Worm (Caenorhabditis elegans) whole organism, L4 larva: Measurements from ENCODE around the gene vars-1.

ENCODE experiments used
- D1046.2 ChIP-seq: fragments of 200-800 bp; sonication (Bioruptor generic); IDR thresholded peaks from 2 replicates; pipeline ENCODE4 v1.3.6; 2022; ENCODE audit warnings: missing genetic modification characterization, missing compliant biosample characterization
- F26F4.8 ChIP-seq: fragments of 200-800 bp; sonication (Bioruptor generic); conservative IDR thresholded peaks from 2 replicates; pipeline ENCODE4 v1.3.6; 2022; ENCODE audit warnings: missing genetic modification characterization, missing compliant biosample characterization
- R02D3.7 ChIP-seq: fragments of 150-350 bp; sonication (generic microtip); optimal IDR thresholded peaks from 3 replicates; lab custom pipeline; 2014; ENCODE audit warnings: missing biosample characterization, missing genetic modification characterization
- Y105C5A.15 ChIP-seq: fragments of 200-800 bp; sonication (Bioruptor generic); IDR thresholded peaks from 2 replicates; pipeline ENCODE4 v1.3.6; 2022; ENCODE audit warnings: missing genetic modification characterization, missing compliant biosample characterization
- Y75B8A.6 ChIP-seq: fragments of 200-800 bp; sonication (Bioruptor generic); IDR thresholded peaks from 2 replicates; pipeline ENCODE4 v1.3.6; 2022; ENCODE audit warnings: missing genetic modification reagents, missing genetic modification characterization, missing compliant biosample characterization
- aha-1 ChIP-seq: fragments of 150-350 bp; peaks from one replicate; lab custom pipeline; 2014; ENCODE audit warnings: missing biosample characterization, missing genetic modification characterization
- aly-2 ChIP-seq: sonication (generic microtip); optimal IDR thresholded peaks from 2 replicates; lab custom pipeline; 2018; ENCODE audit warnings: missing biosample characterization, missing genetic modification characterization
- ama-1 ChIP-seq: fragments of 150-350 bp; optimal IDR thresholded peaks from 2 replicates; lab custom pipeline; 2014; ENCODE audit warnings: inconsistent platforms, mixed read lengths
- arid-1 ChIP-seq: fragments of 200-800 bp; sonication (Bioruptor generic); conservative IDR thresholded peaks from 2 replicates; pipeline ENCODE4 v1.3.6; 2022; ENCODE audit warnings: missing genetic modification reagents, missing genetic modification characterization, missing compliant biosample characterization
- ceh-20 ChIP-seq: fragments of 200-800 bp; sonication (Bioruptor generic); IDR thresholded peaks from 2 replicates; pipeline ENCODE4 v1.3.6; 2022; ENCODE audit warnings: missing genetic modification reagents, missing genetic modification characterization, missing compliant biosample characterization
- ceh-28 ChIP-seq: fragments of 150-350 bp; optimal IDR thresholded peaks from 2 replicates; lab custom pipeline; 2014; ENCODE audit warnings: missing biosample characterization, missing genetic modification reagents, missing genetic modification characterization
- ctbp-1 ChIP-seq: fragments of 200-800 bp; sonication (Bioruptor generic); IDR thresholded peaks from 2 replicates; pipeline ENCODE4 v1.3.6; 2022; ENCODE audit warnings: missing genetic modification reagents, missing genetic modification characterization, missing compliant biosample characterization
- daf-12 ChIP-seq: fragments of 150-350 bp; optimal IDR thresholded peaks from 2 replicates; lab custom pipeline; 2014; ENCODE audit warnings: missing biosample characterization, missing genetic modification reagents, missing genetic modification characterization
- dmd-6 ChIP-seq: fragments of 200-800 bp; sonication (Bioruptor generic); IDR thresholded peaks from 2 replicates; pipeline ENCODE4 v1.3.6; 2022; ENCODE audit warnings: missing genetic modification reagents, missing genetic modification characterization, missing compliant biosample characterization
- dmd-8 ChIP-seq: fragments of 200-800 bp; sonication (Bioruptor generic); IDR thresholded peaks from 2 replicates; pipeline ENCODE4 v1.3.6; 2022; ENCODE audit warnings: missing genetic modification characterization, missing compliant biosample characterization
- dve-1 ChIP-seq: sonication (generic microtip); optimal IDR thresholded peaks from 2 replicates; lab custom pipeline; 2017; ENCODE audit warnings: antibody characterized with exemption, mild to moderate bottlenecking, missing genetic modification characterization, missing compliant biosample characterization; ENCODE audit not compliant: insufficient read depth
- egl-43 ChIP-seq: fragments of 200-800 bp; sonication (Bioruptor generic); IDR thresholded peaks from 2 replicates; pipeline ENCODE4 v1.3.6; 2022; ENCODE audit warnings: missing genetic modification reagents, missing genetic modification characterization, missing compliant biosample characterization
- fos-1 ChIP-seq: fragments of 150-350 bp; optimal IDR thresholded peaks from 2 replicates; lab custom pipeline; 2014; ENCODE audit warnings: missing biosample characterization, missing genetic modification characterization
- gei-8 ChIP-seq: fragments of 200-800 bp; sonication (Bioruptor generic); optimal IDR thresholded peaks from 2 replicates; lab custom pipeline; 2018; ENCODE audit warnings: mild to moderate bottlenecking, missing genetic modification characterization, missing compliant biosample characterization
- hif-1 ChIP-seq, 2 experiments: sonication (generic microtip); optimal IDR thresholded peaks; 2 replicates each; lab custom pipeline; 2016 to 2017; ENCODE audit warnings: missing compliant biosample characterization in 2 of 2, missing genetic modification characterization in 2 of 2, missing genetic modification reagents in 2 of 2, missing genotype in 2 of 2, mild to moderate bottlenecking in 1 of 2
- hlh-30 ChIP-seq: sonication (generic microtip); optimal IDR thresholded peaks from 2 replicates; lab custom pipeline; 2017; ENCODE audit warnings: antibody characterized with exemption, mild to moderate bottlenecking, missing genetic modification characterization, missing compliant biosample characterization; ENCODE audit not compliant: insufficient read depth
- jun-1 ChIP-seq: fragments of 150-350 bp; optimal IDR thresholded peaks from 2 replicates; lab custom pipeline; 2014; ENCODE audit warnings: missing biosample characterization, missing genetic modification reagents, missing genetic modification characterization
- lin-29 ChIP-seq: fragments of 200-800 bp; sonication (Bioruptor generic); IDR thresholded peaks from 2 replicates; pipeline ENCODE4 v1.3.6; 2022; ENCODE audit warnings: missing genetic modification reagents, missing genetic modification characterization, missing compliant biosample characterization
- lir-3 ChIP-seq: sonication (generic microtip); optimal IDR thresholded peaks from 2 replicates; lab custom pipeline; 2016; ENCODE audit warnings: mild to moderate bottlenecking, missing genetic modification characterization, missing compliant biosample characterization
- lsy-2 ChIP-seq, 2 experiments: fragments of 150-350 bp in 1 of 2; sonication (generic microtip) in 1 of 2; optimal IDR thresholded peaks; 2 replicates each; lab custom pipeline; 2014 to 2017; ENCODE audit warnings: missing biosample characterization in 2 of 2, missing genetic modification characterization in 2 of 2
- madf-5 ChIP-seq, 2 experiments: fragments of 200-800 bp; sonication (Bioruptor generic); IDR thresholded peaks; 2 replicates each; pipeline ENCODE4 v1.3.6; 2022; ENCODE audit warnings: missing compliant biosample characterization in 2 of 2, missing genetic modification characterization in 2 of 2
- mep-1 ChIP-seq: fragments of 150-350 bp; sonication (generic microtip); optimal IDR thresholded peaks from 3 replicates; lab custom pipeline; 2014; ENCODE audit warnings: missing biosample characterization, missing genetic modification characterization
- mes-2 ChIP-seq: sonication (generic microtip); optimal IDR thresholded peaks from 2 replicates; lab custom pipeline; 2016; ENCODE audit warnings: missing genotype, mild to moderate bottlenecking, missing genetic modification characterization, missing compliant biosample characterization; ENCODE audit not compliant: poor library complexity, severe bottlenecking
- mxl-2 ChIP-seq: fragments of 200-800 bp; sonication (Bioruptor generic); conservative IDR thresholded peaks from 2 replicates; pipeline ENCODE4 v1.3.6; 2022; ENCODE audit warnings: missing genetic modification reagents, missing genetic modification characterization, missing compliant biosample characterization
- mxl-3 ChIP-seq: fragments of 200-800 bp; sonication (Bioruptor generic); optimal IDR thresholded peaks from 2 replicates; lab custom pipeline; 2018; ENCODE audit warnings: mild to moderate bottlenecking, missing genetic modification characterization, missing compliant biosample characterization
- nhr-237 ChIP-seq: sonication (generic microtip); optimal IDR thresholded peaks from 2 replicates; lab custom pipeline; 2017; ENCODE audit warnings: missing biosample characterization, missing genetic modification characterization
- nhr-28 ChIP-seq: fragments of 150-350 bp; optimal IDR thresholded peaks from 2 replicates; lab custom pipeline; 2014; ENCODE audit warnings: missing biosample characterization, missing genetic modification characterization
- nhr-41 ChIP-seq: fragments of 200-800 bp; sonication (Bioruptor generic); IDR thresholded peaks from 2 replicates; pipeline ENCODE4 v1.3.6; 2022; ENCODE audit warnings: missing genetic modification reagents, missing genetic modification characterization, missing compliant biosample characterization
- nhr-48 ChIP-seq: sonication (generic microtip); optimal IDR thresholded peaks from 2 replicates; lab custom pipeline; 2016; ENCODE audit warnings: mild to moderate bottlenecking, missing genetic modification characterization, missing compliant biosample characterization
- nhr-6 ChIP-seq: fragments of 150-350 bp; optimal IDR thresholded peaks from 2 replicates; lab custom pipeline; 2014; ENCODE audit warnings: missing biosample characterization, missing genetic modification characterization
- nhr-77 ChIP-seq: fragments of 150-350 bp; optimal IDR thresholded peaks from 2 replicates; lab custom pipeline; 2014; ENCODE audit warnings: missing biosample characterization, missing genetic modification characterization
- pha-4 ChIP-seq, 2 experiments: fragments of 150-350 bp in 1 of 2; fragments of 200-800 bp in 1 of 2; sonication (Bioruptor generic) in 1 of 2; IDR thresholded peaks in 1 of 2; optimal IDR thresholded peaks in 1 of 2; 2 replicates each; pipeline versions ENCODE4 v1.3.6 to Lab custom; 2014 to 2022; ENCODE audit warnings: missing genetic modification characterization in 2 of 2, missing genetic modification reagents in 2 of 2, missing biosample characterization in 1 of 2, missing compliant biosample characterization in 1 of 2
- saeg-2 ChIP-seq: fragments of 200-800 bp; sonication (Bioruptor generic); IDR thresholded peaks from 2 replicates; pipeline ENCODE4 v1.3.6; 2022; ENCODE audit warnings: missing genetic modification reagents, missing genetic modification characterization, missing compliant biosample characterization
- snpc-4 ChIP-seq: fragments of 150-350 bp; optimal IDR thresholded peaks from 2 replicates; lab custom pipeline; 2014; ENCODE audit warnings: missing biosample characterization, missing genetic modification characterization
- spr-3 ChIP-seq: fragments of 200-800 bp; sonication (Bioruptor generic); optimal IDR thresholded peaks from 2 replicates; lab custom pipeline; 2018; ENCODE audit warnings: mild to moderate bottlenecking, missing genetic modification characterization, missing compliant biosample characterization
- tag-97 ChIP-seq: fragments of 200-800 bp; sonication (Bioruptor generic); IDR thresholded peaks from 2 replicates; pipeline ENCODE4 v1.3.6; 2022; ENCODE audit warnings: missing genetic modification characterization, missing compliant biosample characterization
- tra-1 ChIP-seq: fragments of 200-800 bp; sonication (Bioruptor generic); IDR thresholded peaks from 2 replicates; pipeline ENCODE4 v1.3.6; 2022; ENCODE audit warnings: missing genetic modification reagents, missing genetic modification characterization, missing compliant biosample characterization
- vab-7 ChIP-seq: fragments of 200-800 bp; sonication (Bioruptor generic); IDR thresholded peaks from 2 replicates; pipeline ENCODE4 v1.3.6; 2022; ENCODE audit warnings: missing genetic modification reagents, missing genetic modification characterization, missing compliant biosample characterization
- zag-1 ChIP-seq: fragments of 150-350 bp; optimal IDR thresholded peaks from 2 replicates; lab custom pipeline; 2014; ENCODE audit warnings: missing biosample characterization, missing genetic modification characterization
- zfp-2 ChIP-seq: sonication (generic microtip); optimal IDR thresholded peaks from 2 replicates; lab custom pipeline; 2016; ENCODE audit warnings: mild to moderate bottlenecking, missing genetic modification characterization, missing compliant biosample characterization
- zip-11 ChIP-seq: fragments of 200-800 bp; sonication (Bioruptor generic); IDR thresholded peaks from 2 replicates; pipeline ENCODE4 v1.3.6; 2022; ENCODE audit warnings: missing genetic modification characterization, missing compliant biosample characterization
- zip-2 ChIP-seq: fragments of 150-350 bp; optimal IDR thresholded peaks from 2 replicates; lab custom pipeline; 2014; ENCODE audit warnings: missing biosample characterization, missing genetic modification characterization
- ztf-11 ChIP-seq: fragments of 150-350 bp; optimal IDR thresholded peaks from 2 replicates; lab custom pipeline; 2014; ENCODE audit warnings: missing biosample characterization, missing genetic modification characterization
- ztf-7 ChIP-seq: fragments of 150-350 bp; optimal IDR thresholded peaks from 2 replicates; lab custom pipeline; 2014; ENCODE audit warnings: missing biosample characterization, missing genetic modification characterization

Gene vars-1

ce11 chrV:8025259-8025658 lies 6.0 kb upstream of the vars-1 start:
- TF ChIP-seq ztf-11 (tag; lab: Kevin White, UChicago), result no peak
- no peak for TF ChIP-seq zip-11
- no peak for TF ChIP-seq mxl-3 (GFP tag; lab: Kevin White, UChicago)
- TF ChIP-seq madf-5 (GFP tag; IDR thresholded peaks at IDR 0.05; lab: Robert Waterston, UW), result no peak
- TF ChIP-seq arid-1 (GFP tag; lab: Robert Waterston, UW), result no peak
- peak in 1 of 2 experiments; percentile 43 for TF ChIP-seq hif-1 (tag; optimal IDR thresholded peaks at IDR 0.05; lab: Kevin White, UChicago)
- TF ChIP-seq fos-1 (tag; lab: Kevin White, UChicago), result no peak
- TF ChIP-seq ceh-20 (GFP tag; lab: Robert Waterston, UW), result no peak
- TF ChIP-seq dve-1 (tag; lab: Kevin White, UChicago), result no peak
- TF ChIP-seq nhr-28 (tag; lab: Kevin White, UChicago), result peak; percentile 64
- no peak for TF ChIP-seq Y105C5A.15 (GFP tag; lab: Robert Waterston, UW)
- TF ChIP-seq snpc-4 (tag; lab: Kevin White, UChicago), result no peak
- TF ChIP-seq pha-4 (GFP tag; IDR thresholded peaks at IDR 0.05; lab: Robert Waterston, UW), result no peak
- no peak for TF ChIP-seq pha-4 (tag; optimal IDR thresholded peaks at IDR 0.05; lab: Kevin White, UChicago)
- no peak for TF ChIP-seq spr-3 (GFP tag; lab: Kevin White, UChicago)
- no peak for TF ChIP-seq ctbp-1 (GFP tag; lab: Robert Waterston, UW)
- peak; percentile 23 for TF ChIP-seq hlh-30 (tag; lab: Kevin White, UChicago)
- peak; percentile 83 for TF ChIP-seq ztf-7
- no peak for TF ChIP-seq aly-2
- no peak for TF ChIP-seq gei-8 (GFP tag; lab: Kevin White, UChicago)
- TF ChIP-seq ceh-28 (tag; lab: Kevin White, UChicago), result no peak
- no peak for TF ChIP-seq dmd-6 (GFP tag; lab: Robert Waterston, UW)
- TF ChIP-seq daf-12 (tag; lab: Kevin White, UChicago), result no peak
- TF ChIP-seq zfp-2, result no peak

- TF ChIP-seq lsy-2 (tag; optimal IDR thresholded peaks at IDR 0.05; lab: Kevin White, UChicago) (no peak), mxl-3 (GFP tag; lab: Kevin White, UChicago) (peak; percentile 99), zfp-2 (no peak), nhr-41 (GFP tag; lab: Robert Waterston, UW) (no peak), dmd-8 (GFP tag; lab: Robert Waterston, UW) (no peak), ctbp-1 (GFP tag; lab: Robert Waterston, UW) (no peak), F26F4.8 (GFP tag; lab: Robert Waterston, UW) (no peak), ceh-20 (GFP tag; lab: Robert Waterston, UW) (no peak), ztf-11 (tag; lab: Kevin White, UChicago) (no peak), mes-2 (tag; lab: Kevin White, UChicago) (no peak), ama-1 (no peak), nhr-28 (tag; lab: Kevin White, UChicago) (peak; percentile 75), nhr-237 (tag; lab: Kevin White, UChicago) (no peak), nhr-77 (tag; lab: Kevin White, UChicago) (no peak), saeg-2 (GFP tag; lab: Robert Waterston, UW) (no peak), nhr-48 (tag; lab: Kevin White, UChicago) (peak; percentile 73), R02D3.7 (no peak), lin-29 (GFP tag; lab: Robert Waterston, UW) (no peak), aha-1 (tag; lab: Kevin White, UChicago) (peak; percentile 71), zip-2 (tag; lab: Kevin White, UChicago) (no peak), mxl-2 (no peak), pha-4 (GFP tag; IDR thresholded peaks at IDR 0.05; lab: Robert Waterston, UW) (no peak), pha-4 (tag; optimal IDR thresholded peaks at IDR 0.05; lab: Kevin White, UChicago) (no peak), spr-3 (GFP tag; lab: Kevin White, UChicago) (no peak), nhr-6 (tag; lab: Kevin White, UChicago) (no peak), daf-12 (tag; lab: Kevin White, UChicago) (no peak), mep-1 (tag; lab: Kevin White, UChicago) (peak; percentile 9), tra-1 (GFP tag; lab: Robert Waterston, UW) (no peak), D1046.2 (GFP tag; lab: Robert Waterston, UW) (no peak), jun-1 (no peak), hlh-30 (tag; lab: Kevin White, UChicago) (peak; percentile 55), dmd-6 (GFP tag; lab: Robert Waterston, UW) (peak; percentile 76), zag-1 (no peak), egl-43 (GFP tag; lab: Robert Waterston, UW) (no peak), tag-97 (GFP tag; lab: Robert Waterston, UW) (no peak), lir-3 (tag; lab: Kevin White, UChicago) (no peak), Y75B8A.6 (GFP tag; lab: Robert Waterston, UW) (no peak), vab-7 (GFP tag; lab: Robert Waterston, UW) (no peak)
Measured at ce11 chrV:8026343-8026742, 4.9 kb upstream of the vars-1 start, which contains the start of gene F43H9.4. Gene F43H9.4 (plus strand): TSS chrV:8026708.
